Worm (Caenorhabditis elegans) whole organism, mixed stage, embryonic: Measurements from ENCODE around the gene Y69A2AR.32.

ENCODE experiments used
- M03D4.4 ChIP-seq: sonication (generic microtip); optimal IDR thresholded peaks from 2 replicates; lab custom pipeline; 2017; ENCODE audit warnings: mild to moderate bottlenecking, missing genetic modification characterization, missing compliant biosample characterization
- bed-3 ChIP-seq: fragments of 200-800 bp; sonication (Bioruptor generic); optimal IDR thresholded peaks from 3 replicates; lab custom pipeline; 2018; ENCODE audit warnings: mild to moderate bottlenecking, missing genetic modification characterization, moderate library complexity, missing compliant biosample characterization
- blmp-1 ChIP-seq: fragments of 150-350 bp; optimal IDR thresholded peaks from 2 replicates; lab custom pipeline; 2014; ENCODE audit warnings: missing biosample characterization, missing genetic modification characterization
- ceh-39 ChIP-seq: fragments of 150-350 bp; optimal IDR thresholded peaks from 2 replicates; lab custom pipeline; 2014; ENCODE audit warnings: missing biosample characterization, missing genetic modification characterization
- ceh-43 ChIP-seq: fragments of 200-800 bp; sonication (Bioruptor generic); optimal IDR thresholded peaks from 2 replicates; lab custom pipeline; 2018; ENCODE audit warnings: mild to moderate bottlenecking, missing genetic modification characterization, moderate library complexity, missing compliant biosample characterization
- ceh-83 ChIP-seq: fragments of 200-800 bp; sonication (Bioruptor generic); optimal IDR thresholded peaks from 2 replicates; lab custom pipeline; 2018; ENCODE audit warnings: mild to moderate bottlenecking, missing genetic modification characterization, missing compliant biosample characterization
- ces-1 ChIP-seq: fragments of 150-350 bp; optimal IDR thresholded peaks from 2 replicates; lab custom pipeline; 2014; ENCODE audit warnings: missing biosample characterization, missing genetic modification reagents, missing genetic modification characterization
- cnd-1 ChIP-seq: fragments of 200-800 bp; sonication (Bioruptor generic); optimal IDR thresholded peaks from 2 replicates; lab custom pipeline; 2018; ENCODE audit warnings: mild to moderate bottlenecking, missing genetic modification characterization, missing compliant biosample characterization
- drap-1 ChIP-seq: fragments of 200-800 bp; sonication (Bioruptor generic); optimal IDR thresholded peaks from 3 replicates; lab custom pipeline; 2018; ENCODE audit warnings: mild to moderate bottlenecking, missing genetic modification characterization, missing compliant biosample characterization
- elt-1 ChIP-seq: sonication (generic microtip); optimal IDR thresholded peaks from 2 replicates; lab custom pipeline; 2017; ENCODE audit warnings: missing genetic modification characterization, mild to moderate bottlenecking, missing compliant biosample characterization, antibody characterized with exemption, moderate library complexity, borderline replicate concordance; ENCODE audit not compliant: insufficient read depth
- flh-1 ChIP-seq: fragments of 200-800 bp; sonication (Bioruptor generic); optimal IDR thresholded peaks from 2 replicates; lab custom pipeline; 2018; ENCODE audit warnings: mild to moderate bottlenecking, missing genetic modification characterization, moderate library complexity, missing compliant biosample characterization
- ham-2 ChIP-seq: fragments of 200-800 bp; sonication (Bioruptor generic); optimal IDR thresholded peaks from 2 replicates; lab custom pipeline; 2018; ENCODE audit warnings: mild to moderate bottlenecking, missing genetic modification characterization, missing compliant biosample characterization
- hlh-1 ChIP-seq: fragments of 150-350 bp; optimal IDR thresholded peaks from 2 replicates; lab custom pipeline; 2014; ENCODE audit warnings: missing biosample characterization, missing genetic modification reagents, missing genetic modification characterization
- lin-13 ChIP-seq: fragments of 150-350 bp; optimal IDR thresholded peaks from 2 replicates; lab custom pipeline; 2014; ENCODE audit warnings: missing biosample characterization, missing genetic modification characterization
- lin-32 ChIP-seq: fragments of 200-800 bp; sonication (Bioruptor generic); optimal IDR thresholded peaks from 2 replicates; lab custom pipeline; 2018; ENCODE audit warnings: mild to moderate bottlenecking, missing genetic modification characterization, missing compliant biosample characterization
- lsy-2 ChIP-seq: fragments of 150-350 bp; optimal IDR thresholded peaks from 2 replicates; lab custom pipeline; 2014; ENCODE audit warnings: missing biosample characterization, missing genetic modification characterization
- mep-1 ChIP-seq: fragments of 150-350 bp; optimal IDR thresholded peaks from 2 replicates; lab custom pipeline; 2017; ENCODE audit warnings: missing biosample characterization, missing genetic modification reagents, missing genetic modification characterization, inconsistent platforms
- mls-2 ChIP-seq: sonication (generic microtip); optimal IDR thresholded peaks from 2 replicates; lab custom pipeline; 2016; ENCODE audit warnings: mild to moderate bottlenecking, missing genetic modification characterization, moderate library complexity, missing compliant biosample characterization
- nhr-2 ChIP-seq: fragments of 150-350 bp; optimal IDR thresholded peaks from 2 replicates; lab custom pipeline; 2014; ENCODE audit warnings: missing biosample characterization, missing genetic modification characterization
- nhr-237 ChIP-seq: fragments of 150-350 bp; optimal IDR thresholded peaks from 2 replicates; lab custom pipeline; 2014; ENCODE audit warnings: missing biosample characterization, missing genetic modification characterization
- nhr-28 ChIP-seq: fragments of 150-350 bp; optimal IDR thresholded peaks from 2 replicates; lab custom pipeline; 2014; ENCODE audit warnings: missing biosample characterization, missing genetic modification characterization
- nhr-76 ChIP-seq: sonication (generic microtip); optimal IDR thresholded peaks from 2 replicates; lab custom pipeline; 2017; ENCODE audit warnings: missing biosample characterization, missing genetic modification characterization
- pha-4 ChIP-seq: fragments of 150-350 bp; optimal IDR thresholded peaks from 2 replicates; lab custom pipeline; 2018; ENCODE audit warnings: missing biosample characterization, missing genetic modification reagents, missing genetic modification characterization
- sem-2 ChIP-seq: fragments of 200-800 bp; sonication (Bioruptor generic); optimal IDR thresholded peaks from 2 replicates; lab custom pipeline; 2018; ENCODE audit warnings: mild to moderate bottlenecking, missing genetic modification characterization, missing compliant biosample characterization
- snpc-4 ChIP-seq: fragments of 150-350 bp; optimal IDR thresholded peaks from 2 replicates; lab custom pipeline; 2014; ENCODE audit warnings: missing biosample characterization, missing genetic modification characterization
- sptf-1 ChIP-seq: sonication (generic microtip); optimal IDR thresholded peaks from 2 replicates; lab custom pipeline; 2017; ENCODE audit warnings: mild to moderate bottlenecking, missing genetic modification characterization, moderate library complexity, missing compliant biosample characterization
- tbx-8 ChIP-seq: fragments of 200-800 bp; sonication (Bioruptor generic); optimal IDR thresholded peaks from 2 replicates; lab custom pipeline; 2018; ENCODE audit warnings: mild to moderate bottlenecking, missing genetic modification characterization, moderate library complexity, missing compliant biosample characterization
- unc-120 ChIP-seq: sonication (generic microtip); optimal IDR thresholded peaks from 2 replicates; lab custom pipeline; 2017; ENCODE audit warnings: missing genetic modification characterization, missing compliant biosample characterization; ENCODE audit not compliant: poor library complexity, severe bottlenecking
- unc-39 ChIP-seq: fragments of 150-350 bp; optimal IDR thresholded peaks from 2 replicates; lab custom pipeline; 2014; ENCODE audit warnings: missing biosample characterization, missing genetic modification characterization
- unc-62 ChIP-seq: fragments of 150-350 bp; optimal IDR thresholded peaks from 2 replicates; lab custom pipeline; 2014; ENCODE audit warnings: missing biosample characterization, missing genetic modification reagents, missing genetic modification characterization
- zip-8 ChIP-seq: fragments of 150-350 bp; optimal IDR thresholded peaks from 2 replicates; lab custom pipeline; 2014; ENCODE audit warnings: missing biosample characterization, missing genetic modification characterization
- ztf-11 ChIP-seq: fragments of 150-350 bp; optimal IDR thresholded peaks from 2 replicates; lab custom pipeline; 2014; ENCODE audit warnings: missing biosample characterization, missing genetic modification characterization

The Y69A2AR.32 gene

DNA sequence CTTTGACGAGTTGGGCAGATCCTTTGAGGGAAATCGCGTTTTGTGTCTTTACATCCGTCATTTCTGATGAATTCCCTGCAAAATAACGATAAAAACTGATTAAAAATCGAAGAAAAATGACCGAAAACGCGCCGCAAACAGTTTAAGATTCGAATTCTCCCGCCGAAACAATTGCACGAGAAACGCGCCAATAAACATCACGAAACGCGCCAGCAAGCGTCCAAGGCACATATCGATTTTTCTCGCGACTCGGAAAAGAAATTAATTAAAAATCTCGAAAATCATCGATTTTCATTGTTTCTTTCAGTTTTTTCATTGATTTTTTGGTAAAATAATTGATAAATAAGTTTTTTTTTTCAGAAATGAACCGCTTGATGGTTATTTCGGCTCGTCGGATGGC, 30.7 kb downstream of the Y69A2AR.32 start, which contains the start of the genes mdf-2 and nduv-3:
Gene mdf-2 (minus strand): TSS at position 176 of the 400 bp plus-strand sequence.
Gene nduv-3 (plus strand): TSS at position 361 of the 400 bp plus-strand sequence.
- no peak for TF ChIP-seq unc-120 (tag; lab: Kevin White, UChicago)
- TF ChIP-seq zip-8 (tag; lab: Kevin White, UChicago) = no peak
- no peak for TF ChIP-seq lin-32 (GFP tag; lab: Kevin White, UChicago)
- TF ChIP-seq mep-1 (tag; lab: Kevin White, UChicago) = peak; percentile 61
- peak; percentile 78 for TF ChIP-seq lsy-2 (tag; lab: Kevin White, UChicago)
- TF ChIP-seq ces-1 (GFP tag; lab: Kevin White, UChicago) = peak; percentile 83
- TF ChIP-seq nhr-2 (tag; lab: Kevin White, UChicago) = no peak
- TF ChIP-seq nhr-76 = no peak
- no peak for TF ChIP-seq nhr-28 (tag; lab: Kevin White, UChicago)
- TF ChIP-seq tbx-8 (GFP tag; lab: Kevin White, UChicago) = no peak
- peak; percentile 75 for TF ChIP-seq ceh-39 (tag; lab: Kevin White, UChicago)
- TF ChIP-seq ztf-11 (tag; lab: Kevin White, UChicago) = no peak
- peak; percentile 82 for TF ChIP-seq lin-13 (tag; lab: Kevin White, UChicago)
- TF ChIP-seq sem-2 (GFP tag; lab: Kevin White, UChicago) = no peak
- TF ChIP-seq ceh-83 (GFP tag; lab: Kevin White, UChicago) = no peak
- peak; percentile 74 for TF ChIP-seq pha-4 (tag; lab: Kevin White, UChicago)
- TF ChIP-seq flh-1 (GFP tag; lab: Kevin White, UChicago) = no peak
- peak; percentile 30 for TF ChIP-seq nhr-237 (tag; lab: Kevin White, UChicago)

DNA sequence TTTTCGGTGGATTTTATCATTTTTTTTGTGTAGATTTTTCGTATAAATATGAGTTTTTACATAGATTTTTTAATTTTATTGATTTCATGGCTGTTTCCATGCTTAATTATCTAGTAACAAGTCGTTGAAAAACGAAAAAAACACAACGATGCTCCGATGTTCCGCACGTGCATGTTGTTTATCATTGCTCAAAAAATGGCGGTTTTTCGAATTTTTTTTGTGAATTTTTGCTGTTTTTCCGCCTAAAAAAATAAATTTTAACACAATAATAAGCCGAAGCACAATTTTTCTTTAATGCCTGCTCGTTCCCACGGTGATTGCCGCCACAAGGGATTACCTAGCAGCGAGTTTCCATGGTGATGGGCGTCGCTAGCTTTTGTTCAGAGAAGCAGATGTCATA, 31.8 kb downstream of the Y69A2AR.32 start:
- TF ChIP-seq sptf-1 (tag; lab: Kevin White, UChicago) = no peak
- no peak for TF ChIP-seq unc-120 (tag; lab: Kevin White, UChicago)
- no peak for TF ChIP-seq mls-2 (tag; lab: Kevin White, UChicago)
- no peak for TF ChIP-seq ceh-43 (GFP tag; lab: Kevin White, UChicago)
- no peak for TF ChIP-seq tbx-8 (GFP tag; lab: Kevin White, UChicago)
- no peak for TF ChIP-seq unc-62 (GFP tag; lab: Kevin White, UChicago)
- TF ChIP-seq M03D4.4 = no peak
- TF ChIP-seq zip-8 (tag; lab: Kevin White, UChicago) = no peak
- TF ChIP-seq flh-1 (GFP tag; lab: Kevin White, UChicago) = no peak
- TF ChIP-seq unc-39 (tag; lab: Kevin White, UChicago) = no peak
- TF ChIP-seq bed-3 (GFP tag; lab: Kevin White, UChicago) = no peak
- TF ChIP-seq ztf-11 (tag; lab: Kevin White, UChicago) = no peak
- no peak for TF ChIP-seq drap-1
- no peak for TF ChIP-seq sem-2 (GFP tag; lab: Kevin White, UChicago)
- TF ChIP-seq nhr-2 (tag; lab: Kevin White, UChicago) = no peak
- no peak for TF ChIP-seq nhr-28 (tag; lab: Kevin White, UChicago)
- TF ChIP-seq elt-1 = no peak
- no peak for TF ChIP-seq mep-1 (tag; lab: Kevin White, UChicago)
- TF ChIP-seq, all 35 proteins: peak for 0

DNA sequence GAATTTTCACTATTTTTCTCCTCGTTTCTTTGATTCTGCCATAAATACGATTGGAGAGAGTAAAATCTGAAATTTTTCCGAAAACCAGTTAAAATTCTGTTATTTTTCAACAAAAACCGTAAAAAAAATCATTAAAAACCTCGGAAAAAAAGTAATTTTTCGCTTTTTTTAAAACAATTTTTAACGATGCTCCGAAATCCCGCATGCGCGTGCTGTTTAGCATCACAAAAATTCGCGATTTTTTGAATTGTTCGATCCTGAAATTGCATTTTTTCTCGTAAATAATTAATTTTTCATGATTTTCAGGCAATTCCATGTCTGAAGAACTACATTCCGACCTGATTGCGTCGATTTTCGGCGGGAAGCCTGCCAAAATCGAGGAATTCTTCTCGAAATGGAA, 32.4 kb downstream of the Y69A2AR.32 start, which contains the start of gene ric-8:
Gene ric-8 (plus strand): TSS at position 301 of the 400 bp plus-strand sequence.
- TF ChIP-seq unc-39 (tag; lab: Kevin White, UChicago) (no peak), bed-3 (GFP tag; lab: Kevin White, UChicago) (no peak), hlh-1 (tag; lab: Kevin White, UChicago) (no peak), nhr-237 (tag; lab: Kevin White, UChicago) (no peak), lin-13 (tag; lab: Kevin White, UChicago) (no peak)

DNA sequence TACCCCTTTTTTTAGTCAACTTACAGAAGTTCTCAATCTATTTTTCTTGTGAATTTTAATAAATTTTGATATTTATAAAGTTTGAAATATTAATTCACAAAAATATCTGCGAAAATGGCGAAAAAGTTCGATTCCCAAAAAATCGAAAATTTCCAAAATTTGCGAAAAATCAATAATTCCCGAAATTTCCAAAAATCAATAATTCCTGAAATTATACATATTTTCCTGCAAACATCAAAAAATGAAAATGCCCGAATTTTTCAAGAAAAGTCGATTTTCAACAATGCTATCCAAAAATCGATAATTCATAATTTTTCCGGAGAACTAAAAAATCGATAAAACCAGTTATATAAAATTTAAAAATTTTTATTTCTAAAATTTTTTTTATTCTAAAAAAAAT, 39.8 kb downstream of the Y69A2AR.32 start:
- TF ChIP-seq flh-1 (GFP tag; lab: Kevin White, UChicago) = no peak
- TF ChIP-seq lsy-2 (tag; lab: Kevin White, UChicago) = no peak
- TF ChIP-seq cnd-1 (tag; lab: Kevin White, UChicago) = no peak
- no peak for TF ChIP-seq nhr-76
- TF ChIP-seq drap-1 = no peak
- TF ChIP-seq unc-39 (tag; lab: Kevin White, UChicago) = no peak
- TF ChIP-seq mep-1 (tag; lab: Kevin White, UChicago) = no peak
- no peak for TF ChIP-seq ceh-39 (tag; lab: Kevin White, UChicago)
- no peak for TF ChIP-seq unc-62 (GFP tag; lab: Kevin White, UChicago)
- TF ChIP-seq bed-3 (GFP tag; lab: Kevin White, UChicago) = no peak
- no peak for TF ChIP-seq sptf-1 (tag; lab: Kevin White, UChicago)
- no peak for TF ChIP-seq nhr-2 (tag; lab: Kevin White, UChicago)
- no peak for TF ChIP-seq ceh-83 (GFP tag; lab: Kevin White, UChicago)
- no peak for TF ChIP-seq lin-32 (GFP tag; lab: Kevin White, UChicago)
- TF ChIP-seq ham-2 (GFP tag; lab: Kevin White, UChicago) = no peak
- TF ChIP-seq snpc-4 = no peak
- no peak for TF ChIP-seq blmp-1 (tag; lab: Kevin White, UChicago)
